Worm (Caenorhabditis elegans): ENCODE results near the gene ugt-43.

DNA sequence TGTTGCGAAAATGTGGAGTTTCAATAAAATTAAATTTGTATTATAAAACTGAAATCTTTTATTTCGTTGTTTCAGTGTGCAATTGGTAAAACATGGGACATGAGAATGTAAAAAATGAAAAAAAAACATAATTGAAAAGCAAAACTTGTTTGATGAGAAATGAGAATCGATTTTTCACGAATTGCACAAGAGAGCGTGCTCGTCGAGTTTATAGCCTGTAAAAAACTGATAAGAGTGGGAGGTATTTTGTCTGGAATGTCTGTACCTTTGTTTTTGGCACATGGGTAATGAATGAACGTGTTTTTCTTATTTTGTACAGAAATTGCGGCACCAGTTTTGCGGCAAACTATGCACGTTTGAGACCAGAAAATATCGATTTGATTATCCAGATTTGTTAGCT is 18.2 kb downstream of the ugt-43 start:
- TF ChIP-seq rpc-1 (optimal IDR thresholded peaks at IDR 0.05) (no peak), rpc-1 (tag; optimal IDR thresholded peaks at IDR 0.05) (no peak), attf-6 (GFP tag; IDR thresholded peaks at IDR 0.05) (no peak), hrde-1 (tag; optimal IDR thresholded peaks at IDR 0.05; ENCODE audit: borderline replicate concordance) (no peak), snpc-4 (GFP tag; optimal IDR thresholded peaks at IDR 0.05) (no peak), snpc-4 (tag; optimal IDR thresholded peaks at IDR 0.05) (no peak), nfya-1 (tag; optimal IDR thresholded peaks at IDR 0.05; ENCODE audit: borderline replicate concordance, insufficient read depth) (no peak)

All from whole organism, young adult.